Fruit fly (Drosophila melanogaster) whole organism, wandering third instar larva: ENCODE measurements around the gene CG46313.

Source experiments
- Abd-B ChIP-seq: fragments of >200 bp; optimal IDR thresholded peaks from 2 replicates; lab custom pipeline; 2017; ENCODE audit warnings: missing biosample characterization, missing genetic modification characterization
- CG32264 ChIP-seq: fragments of 200-800 bp; sonication (Bioruptor generic); optimal IDR thresholded peaks from 2 replicates; lab custom pipeline; 2016; ENCODE audit warnings: missing biosample characterization, missing genetic modification characterization
- CG9705 ChIP-seq: fragments of 200-800 bp; sonication (Bioruptor generic); optimal IDR thresholded peaks from 2 replicates; lab custom pipeline; 2018; ENCODE audit warnings: missing biosample characterization, mild to moderate bottlenecking, missing genetic modification characterization
- CrebA ChIP-seq: fragments of 200-800 bp; sonication (Bioruptor generic); optimal IDR thresholded peaks from 2 replicates; lab custom pipeline; 2016; ENCODE audit warnings: missing biosample characterization, mild to moderate bottlenecking, missing genetic modification characterization, borderline replicate concordance
- Dfd ChIP-seq: fragments of >200 bp; optimal IDR thresholded peaks from 2 replicates; lab custom pipeline; 2017; ENCODE audit warnings: missing biosample characterization, missing genetic modification characterization
- Dif ChIP-seq: fragments of 200-275, 200-300 bp; sonication (Bioruptor generic); optimal IDR thresholded peaks from 2 replicates; lab custom pipeline; 2018; ENCODE audit warnings: missing biosample characterization, missing genetic modification characterization; ENCODE audit not compliant: partially characterized antibody
- GATAd ChIP-seq: sonication (Bioruptor generic); optimal IDR thresholded peaks from 2 replicates; lab custom pipeline; 2016; ENCODE audit warnings: missing biosample characterization, missing genetic modification characterization
- HLH106 ChIP-seq: fragments of 200-800 bp; optimal IDR thresholded peaks from 3 replicates; lab custom pipeline; 2019; ENCODE audit warnings: missing biosample characterization, mild to moderate bottlenecking, missing genetic modification characterization, moderate library complexity
- Hnf4 ChIP-seq: fragments of 200-800 bp; sonication (Bioruptor generic); optimal IDR thresholded peaks from 2 replicates; lab custom pipeline; 2016; ENCODE audit warnings: missing biosample characterization, mild to moderate bottlenecking, missing genetic modification characterization
- Hr78 ChIP-seq: fragments of >200 bp; optimal IDR thresholded peaks from 2 replicates; lab custom pipeline; 2017; ENCODE audit warnings: missing biosample characterization, missing genetic modification characterization
- Jra ChIP-seq: sonication (Bioruptor generic); optimal IDR thresholded peaks from 2 replicates; lab custom pipeline; 2016; ENCODE audit warnings: missing biosample characterization, missing genetic modification characterization
- Mio ChIP-seq: sonication (Bioruptor generic); optimal IDR thresholded peaks from 2 replicates; lab custom pipeline; 2016; ENCODE audit warnings: missing biosample characterization, missing genetic modification characterization
- Myc ChIP-seq: fragments of >200 bp; optimal IDR thresholded peaks from 2 replicates; lab custom pipeline; 2017
- N ChIP-seq: fragments of >200 bp; optimal IDR thresholded peaks from 2 replicates; lab custom pipeline; 2018; ENCODE audit warnings: missing biosample characterization, missing external identifiers, missing genetic modification characterization
- Rel ChIP-seq, 2 experiments: fragments of 200-800 bp; sonication (Bioruptor generic) in 1 of 2; optimal IDR thresholded peaks; 2 replicates in 1 of 2; 3 replicates in 1 of 2; lab custom pipeline; 2016 to 2019; ENCODE audit warnings: mild to moderate bottlenecking in 2 of 2, missing biosample characterization in 2 of 2, missing genetic modification characterization in 2 of 2, moderate library complexity in 1 of 2
- Sp1 ChIP-seq: fragments of 200-800 bp; sonication (Bioruptor generic); optimal IDR thresholded peaks from 3 replicates; lab custom pipeline; 2019; ENCODE audit warnings: missing biosample characterization, mild to moderate bottlenecking, missing genetic modification characterization, moderate library complexity
- Vsx2 ChIP-seq: fragments of 200-300, 225-300 bp; sonication (Bioruptor generic); optimal IDR thresholded peaks from 2 replicates; lab custom pipeline; 2018; ENCODE audit warnings: missing biosample characterization, missing genetic modification characterization; ENCODE audit not compliant: partially characterized antibody
- br ChIP-seq: fragments of 200-800 bp; sonication (Bioruptor generic); optimal IDR thresholded peaks from 2 replicates; lab custom pipeline; 2016; ENCODE audit warnings: missing biosample characterization, missing genetic modification characterization
- dl ChIP-seq, 2 experiments: fragments of 175-275, 200-275 bp in 1 of 2; fragments of 200-275 bp in 1 of 2; sonication (Bioruptor generic); optimal IDR thresholded peaks; lab custom pipeline; 2018; ENCODE audit warnings: mild to moderate bottlenecking in 2 of 2, missing biosample characterization in 2 of 2, missing genetic modification characterization in 2 of 2, moderate library complexity in 2 of 2; ENCODE audit not compliant: partially characterized antibody in 2 of 2, insufficient read depth in 1 of 2
- dmrt93B ChIP-seq: fragments of 200-800 bp; sonication (Bioruptor generic); optimal IDR thresholded peaks from 2 replicates; lab custom pipeline; 2018; ENCODE audit warnings: missing biosample characterization, mild to moderate bottlenecking, missing genetic modification characterization
- dsf ChIP-seq: sonication (Bioruptor generic); optimal IDR thresholded peaks from 2 replicates; lab custom pipeline; 2016; ENCODE audit warnings: missing biosample characterization, missing genetic modification characterization, borderline replicate concordance
- ey ChIP-seq: fragments of 200-800 bp; sonication (Bioruptor generic); optimal IDR thresholded peaks from 2 replicates; lab custom pipeline; 2016; ENCODE audit warnings: missing biosample characterization, missing genetic modification characterization
- foxo ChIP-seq, 2 experiments: fragments of 200-800 bp; sonication (Bioruptor generic); optimal IDR thresholded peaks; 2 replicates in 1 of 2; 3 replicates in 1 of 2; lab custom pipeline; 2016 to 2017; ENCODE audit warnings: missing biosample characterization in 2 of 2, missing genetic modification characterization in 2 of 2
- fru ChIP-seq: fragments of 200-800 bp; sonication (Bioruptor generic); optimal IDR thresholded peaks from 3 replicates; lab custom pipeline; 2016; ENCODE audit warnings: missing biosample characterization, mild to moderate bottlenecking, missing genetic modification characterization
- h ChIP-seq: fragments of 200-800 bp; sonication (Bioruptor generic); optimal IDR thresholded peaks from 3 replicates; lab custom pipeline; 2016; ENCODE audit warnings: missing biosample characterization, mild to moderate bottlenecking, missing genetic modification characterization
- jim ChIP-seq: fragments of 175-275, 200-325 bp; sonication (Bioruptor generic); optimal IDR thresholded peaks from 2 replicates; lab custom pipeline; 2016; ENCODE audit warnings: missing biosample characterization, mild to moderate bottlenecking, missing genetic modification characterization
- lola ChIP-seq: fragments of >200 bp; optimal IDR thresholded peaks from 2 replicates; lab custom pipeline; 2017; ENCODE audit warnings: missing biosample characterization, missing genetic modification characterization
- pan ChIP-seq: fragments of >200 bp; optimal IDR thresholded peaks from 2 replicates; lab custom pipeline; 2017
- psq ChIP-seq: fragments of 200-800 bp; sonication (Bioruptor generic); optimal IDR thresholded peaks from 3 replicates; lab custom pipeline; 2017; ENCODE audit warnings: missing biosample characterization, mild to moderate bottlenecking, missing genetic modification characterization, moderate library complexity
- rgr ChIP-seq: fragments of 200-800 bp; sonication (Bioruptor generic); optimal IDR thresholded peaks from 3 replicates; lab custom pipeline; 2016; ENCODE audit warnings: missing biosample characterization, mild to moderate bottlenecking, missing genetic modification characterization
- sage ChIP-seq: fragments of 200-800 bp; sonication (Bioruptor generic); optimal IDR thresholded peaks from 2 replicates; lab custom pipeline; 2016; ENCODE audit warnings: missing biosample characterization, mild to moderate bottlenecking, missing genetic modification characterization
- sv ChIP-seq: fragments of 200-800 bp; sonication (Bioruptor generic); optimal IDR thresholded peaks from 3 replicates; lab custom pipeline; 2016; ENCODE audit warnings: missing biosample characterization, missing genetic modification characterization
- tai ChIP-seq: sonication (Bioruptor generic); optimal IDR thresholded peaks from 2 replicates; lab custom pipeline; 2016; ENCODE audit warnings: missing biosample characterization, missing genetic modification characterization
- usp ChIP-seq: fragments of >200 bp; optimal IDR thresholded peaks from 2 replicates; lab custom pipeline; 2017; ENCODE audit warnings: missing biosample characterization, missing genetic modification characterization
- woc ChIP-seq: sonication (Bioruptor generic); optimal IDR thresholded peaks from 2 replicates; lab custom pipeline; 2016; ENCODE audit warnings: missing biosample characterization, mild to moderate bottlenecking, missing genetic modification characterization

Gene CG46313

DNA sequence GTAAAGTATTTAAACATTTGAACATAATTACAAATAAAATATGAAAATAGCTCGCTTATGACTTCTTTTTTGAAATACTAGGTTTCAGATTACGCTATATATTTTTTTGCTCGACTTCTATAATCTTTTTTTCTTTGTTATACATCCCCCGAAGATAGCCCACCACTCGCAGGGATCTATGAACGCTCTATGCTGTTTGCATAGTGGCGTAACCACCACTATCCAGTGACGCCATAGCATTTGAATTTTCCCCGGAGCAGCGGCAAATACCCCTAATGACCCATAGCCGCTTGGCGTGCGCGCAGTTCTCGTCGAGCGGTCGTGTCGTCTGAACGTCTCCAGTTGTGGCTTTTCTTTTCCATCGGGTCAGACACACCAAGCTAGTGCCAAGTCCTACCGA lies at the start of gene CG46313, which contains the start of gene CG14253:
CG46313 (plus strand) TSS at position 301 of the 400 bp plus-strand sequence.
CG14253 (plus strand) TSS at position 301 of the 400 bp plus-strand sequence.
- TF ChIP-seq Jra (GFP tag; lab: Kevin White, UChicago), result no peak
- TF ChIP-seq br (GFP tag; lab: Kevin White, UChicago), result no peak
- no peak for TF ChIP-seq jim
- no peak for TF ChIP-seq fru (GFP tag; lab: Kevin White, UChicago)
- no peak for TF ChIP-seq Dif
- TF ChIP-seq dl (GFP tag; optimal IDR thresholded peaks at IDR 0.05; lab: Kevin White, UChicago; ENCODE audit: insufficient read depth in 1 of 2, partially characterized antibody in 2 of 2), result no peak
- TF ChIP-seq CrebA (GFP tag; lab: Kevin White, UChicago), result no peak
- no peak for TF ChIP-seq h (GFP tag; lab: Kevin White, UChicago)
- TF ChIP-seq ey, result no peak
- no peak for TF ChIP-seq Hnf4 (GFP tag; lab: Kevin White, UChicago)
- no peak for TF ChIP-seq Hr78 (GFP tag; lab: Kevin White, UChicago)
- TF ChIP-seq tai (GFP tag; lab: Kevin White, UChicago), result no peak
- no peak for TF ChIP-seq HLH106 (tag; lab: Kevin White, UChicago)
- TF ChIP-seq rgr (GFP tag; lab: Kevin White, UChicago), result no peak
- TF ChIP-seq N (GFP tag; lab: Kevin White, UChicago), result no peak
- TF ChIP-seq Vsx2 (GFP tag; lab: Kevin White, UChicago), result no peak

DNA sequence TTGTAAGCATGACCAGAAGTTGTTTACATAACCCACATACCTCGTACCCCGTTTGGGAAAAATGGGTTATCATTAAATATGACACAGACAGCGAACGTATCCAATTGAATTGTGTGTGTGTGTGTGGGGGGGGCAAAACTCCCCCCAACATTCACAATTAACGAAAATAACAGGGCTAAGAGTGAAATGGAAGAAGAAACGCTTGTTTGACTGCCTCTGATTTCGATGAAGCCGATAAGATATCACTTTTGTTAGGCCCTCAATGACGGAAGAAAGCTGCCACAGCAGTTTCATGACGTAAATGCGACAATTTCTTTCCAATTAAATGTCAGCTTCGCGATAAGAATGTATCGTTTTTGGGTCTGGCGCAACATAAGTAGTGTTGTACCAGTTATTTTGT lies 44.5 kb upstream of the CG46313 start:
- TF ChIP-seq Dif (no peak), pan (lab: Kevin White, UChicago) (no peak), Rel (GFP tag; optimal IDR thresholded peaks at IDR 0.05; lab: Kevin White, UChicago) (no peak), Rel (tag; optimal IDR thresholded peaks at IDR 0.05; lab: Kevin White, UChicago) (no peak), Myc (lab: Kevin White, UChicago) (no peak), ey (no peak), foxo (GFP tag; optimal IDR thresholded peaks at IDR 0.05; lab: Kevin White, UChicago) (no peak), jim (no peak), HLH106 (tag; lab: Kevin White, UChicago) (no peak), lola (no peak), usp (no peak), Hr78 (GFP tag; lab: Kevin White, UChicago) (no peak), tai (GFP tag; lab: Kevin White, UChicago) (no peak), woc (no peak), Jra (GFP tag; lab: Kevin White, UChicago) (no peak), Abd-B (GFP tag; lab: Kevin White, UChicago) (no peak), GATAd (GFP tag; lab: Kevin White, UChicago) (no peak), rgr (GFP tag; lab: Kevin White, UChicago) (no peak)

DNA sequence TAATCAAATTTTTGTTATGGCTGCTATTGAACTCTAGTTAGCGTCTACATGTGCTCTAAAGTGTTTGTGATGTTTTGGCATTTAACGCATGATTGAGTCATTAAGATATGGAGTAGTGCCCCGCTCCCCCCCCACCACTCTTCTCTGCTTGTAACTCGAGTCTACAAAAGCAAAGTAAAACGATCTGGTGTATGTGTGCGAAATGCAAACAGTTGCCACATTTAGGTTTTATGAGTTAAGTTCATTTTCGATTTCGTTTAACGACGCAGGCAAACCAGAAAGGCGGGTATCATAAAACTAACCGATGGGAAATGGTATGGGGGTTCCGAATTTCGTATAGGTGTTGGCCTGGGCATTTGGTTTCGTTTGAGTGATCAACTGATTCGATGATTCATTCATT lies 43.8 kb upstream of the CG46313 start:
- TF ChIP-seq GATAd (GFP tag; lab: Kevin White, UChicago), result no peak
- no peak for TF ChIP-seq Dif
- no peak for TF ChIP-seq N (GFP tag; lab: Kevin White, UChicago)
- TF ChIP-seq CG9705 (GFP tag; lab: Kevin White, UChicago), result no peak
- no peak for TF ChIP-seq Rel (GFP tag; optimal IDR thresholded peaks at IDR 0.05; lab: Kevin White, UChicago)
- no peak for TF ChIP-seq Rel (tag; optimal IDR thresholded peaks at IDR 0.05; lab: Kevin White, UChicago)
- no peak for TF ChIP-seq dl (GFP tag; optimal IDR thresholded peaks at IDR 0.05; lab: Kevin White, UChicago; ENCODE audit: insufficient read depth in 1 of 2, partially characterized antibody in 2 of 2)
- TF ChIP-seq dsf (GFP tag; lab: Kevin White, UChicago), result no peak
- TF ChIP-seq Hnf4 (GFP tag; lab: Kevin White, UChicago), result no peak
- TF ChIP-seq jim, result no peak
- TF ChIP-seq br (GFP tag; lab: Kevin White, UChicago), result no peak
- TF ChIP-seq psq (GFP tag; lab: Kevin White, UChicago), result no peak
- no peak for TF ChIP-seq CG32264 (GFP tag; lab: Kevin White, UChicago)
- TF ChIP-seq rgr (GFP tag; lab: Kevin White, UChicago), result no peak
- TF ChIP-seq Mio (GFP tag; lab: Kevin White, UChicago), result no peak
- no peak for TF ChIP-seq sage (GFP tag; lab: Kevin White, UChicago)
- no peak for TF ChIP-seq h (GFP tag; lab: Kevin White, UChicago)
- no peak for TF ChIP-seq dmrt93B (GFP tag; lab: Kevin White, UChicago)

DNA sequence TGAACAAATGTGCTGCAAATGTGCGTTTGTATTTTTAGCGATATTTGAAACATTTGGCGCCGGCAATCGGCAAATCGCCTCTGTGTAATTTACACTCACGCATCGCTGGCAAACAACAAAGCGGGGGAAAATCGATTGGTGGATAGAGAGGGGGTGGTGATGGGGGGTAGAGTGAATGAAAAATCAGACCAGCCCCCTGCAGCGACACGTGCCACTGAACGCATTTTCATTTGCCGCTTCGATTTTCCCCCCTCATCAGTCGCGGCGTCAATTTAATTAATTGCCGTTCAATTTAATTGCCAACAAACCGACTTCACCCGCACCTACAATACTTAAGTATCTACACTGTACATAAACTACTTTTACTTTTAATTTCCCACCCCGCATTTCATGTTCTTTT lies 42.9 kb upstream of the CG46313 start:
- TF ChIP-seq Abd-B (GFP tag; lab: Kevin White, UChicago) (no peak), dl (GFP tag; optimal IDR thresholded peaks at IDR 0.05; lab: Kevin White, UChicago; ENCODE audit: insufficient read depth in 1 of 2, partially characterized antibody in 2 of 2) (no peak), h (GFP tag; lab: Kevin White, UChicago) (no peak), CG32264 (GFP tag; lab: Kevin White, UChicago) (no peak), sv (no peak), Dfd (no peak), usp (no peak), tai (GFP tag; lab: Kevin White, UChicago) (no peak), Sp1 (GFP tag; lab: Kevin White, UChicago) (no peak), N (GFP tag; lab: Kevin White, UChicago) (no peak), Hr78 (GFP tag; lab: Kevin White, UChicago) (no peak)
